Worm (Caenorhabditis elegans) whole organism, midembryonic: ENCODE results near the gene oig-1.

Experiments used
- T22C8.4 ChIP-seq: fragments of 200-800 bp; sonication (Bioruptor generic); IDR thresholded peaks from 2 replicates; pipeline ENCODE4 v1.3.6; 2022; ENCODE audit warnings: missing genetic modification characterization, missing compliant biosample characterization
- cog-1 ChIP-seq: sonication (generic microtip); optimal IDR thresholded peaks from 2 replicates; lab custom pipeline; 2016; ENCODE audit warnings: missing genetic modification characterization, missing compliant biosample characterization
- flt-1 ChIP-seq: fragments of 200-800 bp; sonication (Bioruptor generic); IDR thresholded peaks from 2 replicates; pipeline ENCODE4 v1.3.6; 2022; ENCODE audit warnings: missing genetic modification characterization, missing compliant biosample characterization
- klf-2 ChIP-seq: fragments of 200-800 bp; sonication (Bioruptor generic); conservative IDR thresholded peaks from 2 replicates; pipeline ENCODE4 v1.3.6; 2022; ENCODE audit warnings: missing genetic modification reagents, missing genetic modification characterization, missing compliant biosample characterization
- med-1 ChIP-seq: sonication (generic microtip); optimal IDR thresholded peaks from 2 replicates; lab custom pipeline; 2017; ENCODE audit warnings: missing genetic modification characterization, mild to moderate bottlenecking, missing compliant biosample characterization, antibody characterized with exemption, missing genetic modification reagents; ENCODE audit not compliant: insufficient read depth
- ref-1 ChIP-seq: fragments of 200-800 bp; sonication (Bioruptor generic); conservative IDR thresholded peaks from 2 replicates; pipeline ENCODE4 v1.3.6; 2022; ENCODE audit warnings: missing genetic modification reagents, missing genetic modification characterization, missing compliant biosample characterization
- tab-1 ChIP-seq: fragments of 200-800 bp; sonication (Bioruptor generic); IDR thresholded peaks from 2 replicates; pipeline ENCODE4 v1.3.6; 2022; ENCODE audit warnings: missing genetic modification characterization, missing compliant biosample characterization
- ztf-23 ChIP-seq: fragments of 200-800 bp; sonication (Bioruptor generic); IDR thresholded peaks from 2 replicates; pipeline ENCODE4 v1.3.6; 2022; ENCODE audit warnings: missing genetic modification reagents, missing genetic modification characterization, missing compliant biosample characterization
- ztf-29 ChIP-seq: fragments of 200-800 bp; sonication (Bioruptor generic); IDR thresholded peaks from 2 replicates; pipeline ENCODE4 v1.3.6; 2022; ENCODE audit warnings: missing genetic modification reagents, missing genetic modification characterization, missing compliant biosample characterization

oig-1 gene

ce11 chrIII:6490989-6491388, 34.5 kb downstream of the oig-1 start:
- TF ChIP-seq ztf-23 (GFP tag; lab: Robert Waterston, UW), result no peak
- TF ChIP-seq tab-1 (GFP tag; lab: Robert Waterston, UW), result no peak
- TF ChIP-seq ztf-29 (GFP tag; lab: Robert Waterston, UW), result no peak
- TF ChIP-seq med-1 (GFP tag; lab: Kevin White, UChicago), result no peak
- no peak for TF ChIP-seq cog-1

DNA sequence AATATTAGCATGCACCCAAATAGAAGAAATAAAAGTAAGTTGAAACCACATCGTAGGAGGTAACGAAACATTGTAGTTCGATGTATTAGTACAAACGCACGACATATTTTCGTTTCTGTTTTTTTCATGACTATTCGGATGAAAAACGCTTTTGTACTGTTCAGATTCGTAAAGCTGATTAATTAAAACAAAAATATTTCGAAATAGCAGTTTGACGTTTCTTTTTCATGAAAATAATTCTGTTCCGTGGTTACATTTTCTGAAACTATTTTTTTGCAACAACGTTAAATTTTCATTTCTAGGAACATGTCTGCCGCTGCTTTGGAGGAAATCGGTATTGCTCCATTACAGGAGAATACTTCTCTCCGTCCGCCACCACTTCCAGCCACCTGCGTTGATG, 36.0 kb downstream of the oig-1 start, which contains the start of gene rpt-3:
Gene rpt-3 (plus strand): TSS at position 301 of the 400 bp plus-strand sequence.
- no peak for TF ChIP-seq ref-1 (GFP tag; lab: Robert Waterston, UW)
- no peak for TF ChIP-seq ztf-23 (GFP tag; lab: Robert Waterston, UW)
- no peak for TF ChIP-seq tab-1 (GFP tag; lab: Robert Waterston, UW)
- TF ChIP-seq ztf-29 (GFP tag; lab: Robert Waterston, UW), result no peak
- TF ChIP-seq med-1 (GFP tag; lab: Kevin White, UChicago), result no peak

ce11 chrIII:6488916-6489315, 36.5 kb downstream of the oig-1 start:
- TF ChIP-seq klf-2 (GFP tag; lab: Robert Waterston, UW) (no peak), flt-1 (GFP tag; lab: Robert Waterston, UW) (no peak), ztf-29 (GFP tag; lab: Robert Waterston, UW) (no peak), ref-1 (GFP tag; lab: Robert Waterston, UW) (no peak), med-1 (GFP tag; lab: Kevin White, UChicago) (no peak), tab-1 (GFP tag; lab: Robert Waterston, UW) (no peak), ztf-23 (GFP tag; lab: Robert Waterston, UW) (no peak), T22C8.4 (no peak), cog-1 (no peak)

DNA sequence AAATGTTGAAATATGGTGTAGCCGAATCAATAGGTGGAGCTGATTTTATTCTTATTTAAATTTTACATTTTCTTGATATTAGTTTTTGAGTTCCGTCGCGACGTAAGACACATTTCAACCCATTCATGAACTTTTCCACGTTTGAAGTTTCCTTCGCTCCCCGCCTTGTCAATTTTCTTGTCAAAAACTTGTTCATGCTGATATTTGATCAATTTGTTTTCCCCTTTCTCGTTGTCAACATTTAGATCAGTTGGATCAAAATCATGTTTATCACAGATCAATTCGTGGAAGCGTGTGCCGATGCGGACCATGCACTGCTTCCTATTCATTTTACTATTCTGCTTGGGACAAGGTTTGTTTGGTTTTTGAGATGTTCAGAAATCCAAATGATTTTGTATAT, 42.5 kb downstream of the oig-1 start, which contains the start of gene chtb-2:
Gene chtb-2 (plus strand): TSS at position 301 of the 400 bp plus-strand sequence.
- TF ChIP-seq T22C8.4 (no peak), ref-1 (GFP tag; lab: Robert Waterston, UW) (no peak), ztf-29 (GFP tag; lab: Robert Waterston, UW) (no peak), cog-1 (no peak), ztf-23 (GFP tag; lab: Robert Waterston, UW) (no peak)

DNA sequence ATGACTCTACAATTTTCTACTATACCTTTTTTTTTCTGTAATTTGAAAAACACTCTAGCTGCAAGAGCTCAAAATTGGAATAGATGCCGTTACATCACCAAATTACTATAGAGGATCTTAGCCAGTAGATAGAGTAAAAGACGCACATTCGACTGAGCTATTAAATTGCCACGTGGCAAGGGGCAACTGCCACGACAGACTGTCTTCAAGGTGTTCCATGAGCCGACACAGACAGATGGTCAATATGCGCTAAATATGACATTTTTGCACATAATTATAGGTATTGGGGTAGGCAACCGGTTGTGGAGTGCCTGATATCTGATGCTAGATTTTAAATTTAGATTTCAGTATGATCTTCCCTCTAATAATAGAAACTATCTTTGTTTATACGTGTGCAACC, 46.0 kb downstream of the oig-1 start:
- TF ChIP-seq tab-1 (GFP tag; lab: Robert Waterston, UW) (no peak), med-1 (GFP tag; lab: Kevin White, UChicago) (no peak), ztf-29 (GFP tag; lab: Robert Waterston, UW) (no peak), flt-1 (GFP tag; lab: Robert Waterston, UW) (no peak), T22C8.4 (no peak), klf-2 (GFP tag; lab: Robert Waterston, UW) (no peak), ref-1 (GFP tag; lab: Robert Waterston, UW) (no peak), cog-1 (no peak), ztf-23 (GFP tag; lab: Robert Waterston, UW) (no peak)

- no peak for TF ChIP-seq cog-1
- TF ChIP-seq T22C8.4, result no peak
- TF ChIP-seq flt-1 (GFP tag; lab: Robert Waterston, UW), result no peak
- TF ChIP-seq ztf-29 (GFP tag; lab: Robert Waterston, UW), result no peak
- no peak for TF ChIP-seq ztf-23 (GFP tag; lab: Robert Waterston, UW)
- TF ChIP-seq med-1 (GFP tag; lab: Kevin White, UChicago), result no peak
- TF ChIP-seq tab-1 (GFP tag; lab: Robert Waterston, UW), result no peak
- TF ChIP-seq ref-1 (GFP tag; lab: Robert Waterston, UW), result no peak
- TF ChIP-seq klf-2 (GFP tag; lab: Robert Waterston, UW), result no peak
Measured at ce11 chrIII:6478256-6479004, 47.0 kb downstream of the oig-1 start, which contains the start of gene zip-8. Gene zip-8, plus strand, starts transcription at chrIII:6478955.

DNA sequence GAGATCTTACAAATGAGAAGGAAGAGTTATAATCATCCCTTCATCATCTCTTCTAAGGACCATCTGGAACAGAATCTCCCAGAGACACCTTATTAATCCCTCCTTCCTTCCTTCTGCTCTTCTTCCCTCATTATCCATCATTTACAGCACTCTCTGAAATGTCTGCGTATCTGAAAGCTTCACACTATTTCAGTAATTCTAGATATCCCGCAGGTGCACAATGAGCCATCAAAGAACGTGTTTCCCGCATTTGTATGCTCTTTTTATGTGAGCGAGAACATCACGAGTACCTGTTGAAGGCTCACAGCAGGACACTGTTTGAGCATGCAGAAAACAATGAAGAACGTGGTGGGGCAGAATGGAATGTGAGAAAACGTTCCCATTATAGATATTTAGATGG, 49.1 kb downstream of the oig-1 start:
- TF ChIP-seq ref-1 (GFP tag; lab: Robert Waterston, UW), result no peak
- no peak for TF ChIP-seq tab-1 (GFP tag; lab: Robert Waterston, UW)
- TF ChIP-seq T22C8.4, result no peak
- no peak for TF ChIP-seq klf-2 (GFP tag; lab: Robert Waterston, UW)
- TF ChIP-seq med-1 (GFP tag; lab: Kevin White, UChicago), result no peak
- no peak for TF ChIP-seq cog-1
- TF ChIP-seq flt-1 (GFP tag; lab: Robert Waterston, UW), result no peak
- TF ChIP-seq ztf-29 (GFP tag; lab: Robert Waterston, UW), result no peak
- TF ChIP-seq ztf-23 (GFP tag; lab: Robert Waterston, UW), result no peak
